Fruit fly (Drosophila melanogaster): ENCODE results near the gene CG31642.

The CG31642 gene

DNA sequence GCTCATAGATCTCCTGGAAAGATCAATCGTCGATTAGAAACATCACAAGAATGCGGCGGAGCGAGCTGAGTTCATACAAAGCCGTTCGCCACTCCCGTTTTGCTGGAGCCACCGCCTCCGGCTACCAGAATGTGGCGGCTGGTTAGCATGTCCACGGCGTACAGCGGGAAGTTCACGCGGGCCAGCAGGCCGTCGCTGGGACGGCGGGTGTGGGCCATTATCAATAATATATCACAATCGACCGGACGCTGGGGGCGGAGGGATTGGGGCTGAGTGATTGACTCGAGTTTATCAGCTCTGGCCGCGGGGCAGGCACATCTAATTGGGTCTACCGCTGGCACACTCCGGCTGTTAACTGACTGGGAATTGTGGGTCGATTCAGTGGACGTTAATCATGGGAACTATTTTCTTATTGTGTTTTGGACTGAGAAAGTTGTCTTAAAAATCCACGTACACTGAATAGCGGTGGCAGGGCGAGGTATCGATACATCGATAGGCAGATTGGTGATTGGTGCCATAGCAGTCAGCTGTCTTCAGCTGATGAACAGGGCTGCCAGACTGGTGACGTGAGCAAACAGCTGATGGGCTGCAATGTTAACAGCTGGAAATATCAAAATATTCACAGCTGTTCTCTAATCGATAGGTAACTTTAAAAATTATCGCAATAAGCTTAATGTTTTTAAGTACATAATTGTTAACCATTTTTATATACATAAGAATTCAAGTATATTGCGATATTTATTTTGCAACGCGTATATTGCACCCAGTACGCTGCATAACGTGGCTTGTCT, 19.6 kb upstream of the CG31642 start, which contains the start of gene CG9175 (continued):
- TF ChIP-seq CG8359 (GFP tag; optimal IDR thresholded peaks at IDR 0.05; ENCODE audit: borderline replicate concordance) = no peak

dm6 chr2L:6099270-6099644, 19.1 kb upstream of the CG31642 start:
- TF ChIP-seq ash1 (GFP tag; optimal IDR thresholded peaks at IDR 0.05) = no peak
- TF ChIP-seq Ets65A (GFP tag) = peak; percentile 10
- TF ChIP-seq sens (GFP tag) = peak; percentile 49
- peak; percentile 4; the same call in 1 of the 3 replicates for TF ChIP-seq row (GFP tag; IDR thresholded peaks at IDR 0.05)

DNA sequence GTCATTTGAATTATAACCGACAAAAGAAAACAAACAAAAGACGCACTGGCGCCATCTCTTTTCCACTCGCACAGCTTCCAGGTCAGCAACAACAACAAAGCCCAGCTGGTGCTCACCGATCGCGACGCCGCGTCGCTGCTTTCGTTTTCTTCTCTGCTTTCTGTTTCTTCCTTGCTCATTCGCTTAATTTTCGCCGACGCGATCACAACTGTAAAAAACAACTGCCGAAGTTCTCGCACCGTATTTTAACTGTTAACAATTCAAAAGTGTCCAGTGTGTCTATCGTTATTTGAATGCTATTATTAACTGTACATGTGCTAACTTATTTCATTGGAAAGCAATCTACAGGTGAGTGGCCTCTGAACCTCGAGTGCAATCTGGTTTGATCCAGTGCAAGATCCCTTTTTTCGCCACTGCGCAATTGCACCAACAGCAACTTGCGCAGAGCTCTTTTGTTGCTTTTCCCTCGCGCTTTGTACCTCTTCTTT, 18.1 kb upstream of the CG31642 start, which contains the start of gene stai:
Gene stai (plus strand): TSS at position 176 of the 488 bp plus-strand sequence.
- 0 out of 3 replicates have a peak, but pooled peaks have one; percentile 13 for TF ChIP-seq Aef1 (GFP tag; IDR thresholded peaks at IDR 0.05)
- peak in 1 of 2 experiments; percentile 47 for TF ChIP-seq crp (GFP tag; optimal IDR thresholded peaks at IDR 0.05)
- no peak for TF ChIP-seq CG7357 (GFP tag; IDR thresholded peaks at IDR 0.05)
- TF ChIP-seq crc (GFP tag; optimal IDR thresholded peaks at IDR 0.05) = no peak
- no peak for TF ChIP-seq CG43689 (GFP tag; IDR thresholded peaks at IDR 0.05)
- peak; percentile 83 for TF ChIP-seq CG10321 (GFP tag; IDR thresholded peaks at IDR 0.05)
- TF ChIP-seq Blimp-1 (GFP tag; optimal IDR thresholded peaks at IDR 0.05) = peak; percentile 40
- 0 out of 3 replicates have a peak, but pooled peaks have one; percentile 24 for TF ChIP-seq ci (GFP tag; IDR thresholded peaks at IDR 0.05)
- TF ChIP-seq grau (tag; optimal IDR thresholded peaks at IDR 0.05) = no peak
- TF ChIP-seq Deaf1 (tag; optimal IDR thresholded peaks at IDR 0.05) = peak; percentile 12
- TF ChIP-seq gsb (GFP tag; IDR thresholded peaks at IDR 0.05) = no peak
- TF ChIP-seq CG1832 (GFP tag; optimal IDR thresholded peaks at IDR 0.05) = peak; percentile 22
- 0 out of 4 replicates have a peak, but pooled peaks have one; percentile 22 for TF ChIP-seq Dll (GFP tag; IDR thresholded peaks at IDR 0.05; ENCODE audit: partially characterized antibody)
- TF ChIP-seq Dref (GFP tag; IDR thresholded peaks at IDR 0.05) = no peak
- TF ChIP-seq gro (GFP tag; optimal IDR thresholded peaks at IDR 0.05) = no peak
- no peak for TF ChIP-seq CG10959 (GFP tag; IDR thresholded peaks at IDR 0.05)
- no peak for TF ChIP-seq CG4328 (GFP tag; optimal IDR thresholded peaks at IDR 0.05)
- no peak for TF ChIP-seq sima (GFP tag; optimal IDR thresholded peaks at IDR 0.05)
- TF ChIP-seq Sox100B (GFP tag; optimal IDR thresholded peaks at IDR 0.05) = no peak
- TF ChIP-seq chinmo (GFP tag; IDR thresholded peaks at IDR 0.05; ENCODE audit: partially characterized antibody) = 0 out of 4 replicates have a peak, but pooled peaks have one; percentile 24
- TF ChIP-seq Myb (GFP tag; optimal IDR thresholded peaks at IDR 0.05) = peak; percentile 84
- no peak for TF ChIP-seq exex (tag; optimal IDR thresholded peaks at IDR 0.05)
- TF ChIP-seq CG3163 (GFP tag; optimal IDR thresholded peaks at IDR 0.05) = no peak
- peak; percentile 80 for TF ChIP-seq nom (GFP tag; optimal IDR thresholded peaks at IDR 0.05)
- TF ChIP-seq CG13287 (GFP tag; IDR thresholded peaks at IDR 0.05; ENCODE audit: partially characterized antibody) = 0 out of 2 replicates have a peak, but pooled peaks have one; percentile 16
- no peak for TF ChIP-seq CG17385 (GFP tag; optimal IDR thresholded peaks at IDR 0.05)
- TF ChIP-seq pan (optimal IDR thresholded peaks at IDR 0.05) = no peak
- no peak for TF ChIP-seq pan (GFP tag; optimal IDR thresholded peaks at IDR 0.05 in 1 of 2, IDR thresholded peaks at IDR 0.05 in 1 of 2)
- TF ChIP-seq bsh (GFP tag; optimal IDR thresholded peaks at IDR 0.05) = peak in 1 of 2 experiments; percentile 58
- peak; percentile 34; the same call in 1 of the 2 replicates for TF ChIP-seq E2f2 (GFP tag; IDR thresholded peaks at IDR 0.05)
- no peak for TF ChIP-seq luna (GFP tag; optimal IDR thresholded peaks at IDR 0.05)
- 0 out of 2 replicates have a peak, but pooled peaks have one; percentile 12 for TF ChIP-seq MBD-R2 (GFP tag; IDR thresholded peaks at IDR 0.05)
- no peak for TF ChIP-seq CG10147 (GFP tag; optimal IDR thresholded peaks at IDR 0.05)
- TF ChIP-seq Adf1 (GFP tag; IDR thresholded peaks at IDR 0.05) = peak; percentile 83
- peak; percentile 86 for TF ChIP-seq CG4360 (GFP tag; IDR thresholded peaks at IDR 0.05)
- TF ChIP-seq Tbp (GFP tag; optimal IDR thresholded peaks at IDR 0.05) = no peak
- no peak for TF ChIP-seq gcm2 (GFP tag; optimal IDR thresholded peaks at IDR 0.05)
- no peak for TF ChIP-seq Hr51 (GFP tag; optimal IDR thresholded peaks at IDR 0.05)
- no peak for TF ChIP-seq CG4404 (GFP tag; IDR thresholded peaks at IDR 0.05)

Data from whole organism, embryonic.